Worm (Caenorhabditis elegans) whole organism, late embryonic: ENCODE data around the gene B0244.6.
A peak's percentile ranks its signal among the peaks of the same experiment; 100 is the strongest.

Experiments used
- ceh-18 ChIP-seq: sonication (generic microtip); optimal IDR thresholded peaks from 2 replicates; lab custom pipeline; 2016; ENCODE audit warnings: missing genetic modification characterization, missing compliant biosample characterization
- ceh-19 ChIP-seq: fragments of 200-800 bp; sonication (Bioruptor generic); optimal IDR thresholded peaks from 2 replicates; lab custom pipeline; 2018; ENCODE audit warnings: mild to moderate bottlenecking, missing genetic modification characterization, missing compliant biosample characterization
- ceh-48 ChIP-seq: sonication (generic microtip); optimal IDR thresholded peaks from 2 replicates; lab custom pipeline; 2016; ENCODE audit warnings: missing genetic modification characterization, inconsistent platforms, missing compliant biosample characterization
- dve-1 ChIP-seq: sonication (generic microtip); optimal IDR thresholded peaks from 2 replicates; lab custom pipeline; 2017; ENCODE audit warnings: antibody characterized with exemption, mild to moderate bottlenecking, missing genetic modification characterization, missing compliant biosample characterization
- elt-2 ChIP-seq: sonication (generic microtip); optimal IDR thresholded peaks from 2 replicates; lab custom pipeline; 2016; ENCODE audit warnings: missing genetic modification reagents, missing genetic modification characterization, missing compliant biosample characterization
- nfya-1 ChIP-seq: sonication (generic microtip); optimal IDR thresholded peaks from 2 replicates; lab custom pipeline; 2017; ENCODE audit warnings: missing genetic modification characterization, mild to moderate bottlenecking, missing compliant biosample characterization, antibody characterized with exemption, moderate library complexity
- nhr-11 ChIP-seq: fragments of 150-350 bp; optimal IDR thresholded peaks from 2 replicates; lab custom pipeline; 2014; ENCODE audit warnings: missing biosample characterization, missing genetic modification characterization
- pax-1 ChIP-seq: fragments of 150-350 bp; optimal IDR thresholded peaks from 2 replicates; lab custom pipeline; 2014; ENCODE audit warnings: missing biosample characterization, missing genetic modification characterization
- pha-4 ChIP-seq: fragments of 150-350 bp; optimal IDR thresholded peaks from 2 replicates; lab custom pipeline; 2018; ENCODE audit warnings: missing biosample characterization, missing genetic modification reagents, missing genetic modification characterization
- pqm-1 ChIP-seq: sonication (generic microtip); optimal IDR thresholded peaks from 2 replicates; lab custom pipeline; 2016; ENCODE audit warnings: missing genetic modification characterization, missing compliant biosample characterization
- tbx-7 ChIP-seq: sonication (generic microtip); optimal IDR thresholded peaks from 2 replicates; lab custom pipeline; 2016; ENCODE audit warnings: missing genotype, missing genetic modification characterization, missing compliant biosample characterization
- unc-55 ChIP-seq: sonication (generic microtip); optimal IDR thresholded peaks from 2 replicates; lab custom pipeline; 2017; ENCODE audit warnings: missing biosample characterization, missing genetic modification reagents, missing genetic modification characterization

DNA sequence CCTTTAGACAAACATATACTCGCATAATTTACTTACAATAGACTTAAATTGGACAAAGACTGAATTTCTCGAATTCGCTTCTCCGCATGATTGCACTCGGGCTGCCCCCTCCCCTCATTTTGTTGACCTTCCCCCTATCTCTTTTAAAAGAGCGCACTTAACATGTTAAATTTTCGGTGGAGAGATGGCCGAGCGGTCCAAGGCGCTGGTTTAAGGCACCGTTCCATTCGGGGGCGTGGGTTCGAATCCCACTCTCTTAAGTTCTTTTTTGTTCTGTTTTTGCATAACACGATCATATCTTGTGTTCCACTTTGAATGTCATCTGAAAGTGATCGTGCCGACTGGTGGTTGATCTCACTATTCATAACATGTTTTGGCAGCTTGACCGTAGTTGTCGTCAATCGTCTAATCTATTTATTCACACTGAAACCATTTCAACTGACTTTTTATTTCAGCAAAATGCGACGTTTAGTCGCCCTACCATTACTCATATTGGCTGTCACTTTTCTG lies 32.0 kb downstream of the B0244.6 start, which contains the start of gene cutl-23:
- TF ChIP-seq pax-1 (tag; lab: Kevin White, UChicago) (no peak), pqm-1 (tag; lab: Kevin White, UChicago) (no peak), tbx-7 (tag; lab: Kevin White, UChicago) (no peak), elt-2 (tag; lab: Kevin White, UChicago) (no peak), ceh-48 (peak; percentile 42), ceh-18 (tag; lab: Kevin White, UChicago) (no peak), dve-1 (tag; lab: Kevin White, UChicago) (no peak), pha-4 (tag; lab: Kevin White, UChicago) (no peak), ceh-19 (GFP tag; lab: Kevin White, UChicago) (no peak), nhr-11 (tag; lab: Kevin White, UChicago) (no peak), nfya-1 (tag; lab: Kevin White, UChicago) (peak; percentile 23), unc-55 (no peak)
